Worm (Caenorhabditis elegans) whole organism, late embryonic: ENCODE results near the gene C31E10.5.

ENCODE experiments used
- C08G9.2 ChIP-seq: sonication (generic microtip); optimal IDR thresholded peaks from 2 replicates; lab custom pipeline; 2016; ENCODE audit warnings: mild to moderate bottlenecking, missing genetic modification characterization, moderate library complexity, missing compliant biosample characterization
- C38D4.7 ChIP-seq: fragments of 200-800 bp; sonication (Bioruptor generic); optimal IDR thresholded peaks from 2 replicates; lab custom pipeline; 2018; ENCODE audit warnings: mild to moderate bottlenecking, missing genetic modification characterization, moderate library complexity, missing compliant biosample characterization
- F13H6.1 ChIP-seq: sonication (generic microtip); optimal IDR thresholded peaks from 2 replicates; lab custom pipeline; 2016; ENCODE audit warnings: missing genetic modification characterization, missing compliant biosample characterization
- K02D7.2 ChIP-seq: sonication (generic microtip); optimal IDR thresholded peaks from 2 replicates; lab custom pipeline; 2017; ENCODE audit warnings: mild to moderate bottlenecking, missing genetic modification characterization, missing compliant biosample characterization
- ama-1 ChIP-seq: fragments of 150-350 bp; optimal IDR thresholded peaks from 2 replicates; lab custom pipeline; 2014
- ceh-14 ChIP-seq: sonication (generic microtip); optimal IDR thresholded peaks from 2 replicates; lab custom pipeline; 2016; ENCODE audit warnings: missing genotype, missing genetic modification characterization, missing compliant biosample characterization
- ceh-19 ChIP-seq: fragments of 200-800 bp; sonication (Bioruptor generic); optimal IDR thresholded peaks from 2 replicates; lab custom pipeline; 2018; ENCODE audit warnings: mild to moderate bottlenecking, missing genetic modification characterization, missing compliant biosample characterization
- ceh-2 ChIP-seq: sonication (generic microtip); optimal IDR thresholded peaks from 2 replicates; lab custom pipeline; 2016; ENCODE audit warnings: missing genotype, missing genetic modification characterization, missing compliant biosample characterization
- ceh-30 ChIP-seq: fragments of 150-350 bp; optimal IDR thresholded peaks from 2 replicates; lab custom pipeline; 2014; ENCODE audit warnings: missing biosample characterization, missing genetic modification characterization
- ceh-31 ChIP-seq: sonication (generic microtip); optimal IDR thresholded peaks from 2 replicates; lab custom pipeline; 2016; ENCODE audit warnings: missing genetic modification characterization, missing compliant biosample characterization
- ceh-34 ChIP-seq: sonication (generic microtip); optimal IDR thresholded peaks from 2 replicates; lab custom pipeline; 2016; ENCODE audit warnings: mild to moderate bottlenecking, missing genetic modification characterization, missing compliant biosample characterization
- ceh-48 ChIP-seq: sonication (generic microtip); optimal IDR thresholded peaks from 2 replicates; lab custom pipeline; 2016; ENCODE audit warnings: missing genetic modification characterization, inconsistent platforms, missing compliant biosample characterization
- ceh-6 ChIP-seq: fragments of 200-800 bp; sonication (Bioruptor generic); optimal IDR thresholded peaks from 2 replicates; lab custom pipeline; 2018; ENCODE audit warnings: mild to moderate bottlenecking, missing genetic modification characterization, missing compliant biosample characterization
- che-1 ChIP-seq: sonication (generic microtip); optimal IDR thresholded peaks from 2 replicates; lab custom pipeline; 2016; ENCODE audit warnings: mild to moderate bottlenecking, missing genetic modification characterization, missing compliant biosample characterization
- fax-1 ChIP-seq: sonication (generic microtip); optimal IDR thresholded peaks from 2 replicates; lab custom pipeline; 2016; ENCODE audit warnings: missing genotype, missing genetic modification characterization, missing compliant biosample characterization
- fkh-10 ChIP-seq: fragments of 150-350 bp; optimal IDR thresholded peaks from 2 replicates; lab custom pipeline; 2014; ENCODE audit warnings: missing biosample characterization, missing genetic modification reagents, missing genetic modification characterization
- hlh-13 ChIP-seq: fragments of 200-800 bp; sonication (Bioruptor generic); optimal IDR thresholded peaks from 2 replicates; lab custom pipeline; 2018; ENCODE audit warnings: mild to moderate bottlenecking, missing genetic modification characterization, missing compliant biosample characterization
- hlh-15 ChIP-seq: sonication (generic microtip); optimal IDR thresholded peaks from 2 replicates; lab custom pipeline; 2016; ENCODE audit warnings: missing genetic modification characterization, missing compliant biosample characterization
- hlh-8 ChIP-seq: sonication (generic microtip); optimal IDR thresholded peaks from 2 replicates; lab custom pipeline; 2016; ENCODE audit warnings: missing genotype, missing genetic modification characterization, missing compliant biosample characterization
- lim-6 ChIP-seq: sonication (generic microtip); optimal IDR thresholded peaks from 2 replicates; lab custom pipeline; 2016; ENCODE audit warnings: missing genetic modification characterization, missing compliant biosample characterization
- lin-11 ChIP-seq: fragments of 200-800 bp; sonication (Bioruptor generic); optimal IDR thresholded peaks from 2 replicates; lab custom pipeline; 2018; ENCODE audit warnings: mild to moderate bottlenecking, missing genetic modification characterization, missing compliant biosample characterization
- mec-3 ChIP-seq: sonication (generic microtip); optimal IDR thresholded peaks from 2 replicates; lab custom pipeline; 2016; ENCODE audit warnings: borderline replicate concordance, missing genetic modification characterization, missing compliant biosample characterization
- nhr-11 ChIP-seq: fragments of 150-350 bp; optimal IDR thresholded peaks from 2 replicates; lab custom pipeline; 2014; ENCODE audit warnings: missing biosample characterization, missing genetic modification characterization
- nhr-232 ChIP-seq: sonication (generic microtip); optimal IDR thresholded peaks from 2 replicates; lab custom pipeline; 2016; ENCODE audit warnings: missing genetic modification characterization, missing compliant biosample characterization
- npax-4 ChIP-seq: sonication (generic microtip); optimal IDR thresholded peaks from 2 replicates; lab custom pipeline; 2016; ENCODE audit warnings: missing genetic modification characterization, missing compliant biosample characterization
- odd-2 ChIP-seq: sonication (generic microtip); optimal IDR thresholded peaks from 2 replicates; lab custom pipeline; 2017; ENCODE audit warnings: antibody characterized with exemption, mild to moderate bottlenecking, missing genetic modification characterization, missing compliant biosample characterization
- pag-3 ChIP-seq: sonication (generic microtip); optimal IDR thresholded peaks from 2 replicates; lab custom pipeline; 2016; ENCODE audit warnings: missing compliant biosample characterization, missing genetic modification characterization, borderline replicate concordance
- pat-9 ChIP-seq: fragments of 200-800 bp; sonication (Bioruptor generic); optimal IDR thresholded peaks from 2 replicates; lab custom pipeline; 2018; ENCODE audit warnings: mild to moderate bottlenecking, missing genetic modification characterization, moderate library complexity, missing compliant biosample characterization
- pqm-1 ChIP-seq: sonication (generic microtip); optimal IDR thresholded peaks from 2 replicates; lab custom pipeline; 2016; ENCODE audit warnings: missing genetic modification characterization, missing compliant biosample characterization
- pros-1 ChIP-seq: fragments of 150-350 bp; optimal IDR thresholded peaks from 2 replicates; lab custom pipeline; 2014; ENCODE audit warnings: missing biosample characterization, missing genetic modification reagents, missing genetic modification characterization
- ref-2 ChIP-seq: sonication (generic microtip); optimal IDR thresholded peaks from 2 replicates; lab custom pipeline; 2016; ENCODE audit warnings: missing genetic modification characterization, missing compliant biosample characterization
- sox-2 ChIP-seq: fragments of 200-800 bp; sonication (Bioruptor generic); IDR thresholded peaks from 2 replicates; pipeline ENCODE4 v1.3.6; 2022; ENCODE audit warnings: missing genetic modification reagents, missing genetic modification characterization, missing compliant biosample characterization
- syd-9 ChIP-seq: sonication (generic microtip); optimal IDR thresholded peaks from 2 replicates; lab custom pipeline; 2016; ENCODE audit warnings: mild to moderate bottlenecking, missing genetic modification characterization, moderate library complexity, missing compliant biosample characterization
- tbx-2 ChIP-seq: sonication (generic microtip); optimal IDR thresholded peaks from 2 replicates; lab custom pipeline; 2016; ENCODE audit warnings: missing genetic modification characterization, missing compliant biosample characterization
- tbx-7 ChIP-seq: sonication (generic microtip); optimal IDR thresholded peaks from 2 replicates; lab custom pipeline; 2016; ENCODE audit warnings: missing genotype, missing genetic modification characterization, missing compliant biosample characterization
- ttx-3 ChIP-seq: sonication (generic microtip); optimal IDR thresholded peaks from 2 replicates; lab custom pipeline; 2016; ENCODE audit warnings: missing genetic modification reagents, missing genetic modification characterization, missing compliant biosample characterization
- unc-3 ChIP-seq, 2 experiments: fragments of 200-800 bp in 1 of 2; sonication (Bioruptor generic) in 1 of 2; sonication (generic microtip) in 1 of 2; conservative IDR thresholded peaks in 1 of 2; optimal IDR thresholded peaks in 1 of 2; 2 replicates each; pipeline versions ENCODE4 v1.3.6 to Lab custom; 2016 to 2022; ENCODE audit warnings: missing compliant biosample characterization in 2 of 2, missing genetic modification characterization in 2 of 2, missing genetic modification reagents in 1 of 2
- unc-42 ChIP-seq: sonication (generic microtip); optimal IDR thresholded peaks from 2 replicates; lab custom pipeline; 2016; ENCODE audit warnings: missing genotype, missing genetic modification characterization, missing compliant biosample characterization
- unc-86 ChIP-seq: sonication (generic microtip); optimal IDR thresholded peaks from 2 replicates; lab custom pipeline; 2016; ENCODE audit warnings: missing genetic modification characterization, missing compliant biosample characterization
- zip-5 ChIP-seq: sonication (generic microtip); optimal IDR thresholded peaks from 2 replicates; lab custom pipeline; 2016; ENCODE audit warnings: missing genetic modification characterization, missing compliant biosample characterization

The C31E10.5 gene

DNA sequence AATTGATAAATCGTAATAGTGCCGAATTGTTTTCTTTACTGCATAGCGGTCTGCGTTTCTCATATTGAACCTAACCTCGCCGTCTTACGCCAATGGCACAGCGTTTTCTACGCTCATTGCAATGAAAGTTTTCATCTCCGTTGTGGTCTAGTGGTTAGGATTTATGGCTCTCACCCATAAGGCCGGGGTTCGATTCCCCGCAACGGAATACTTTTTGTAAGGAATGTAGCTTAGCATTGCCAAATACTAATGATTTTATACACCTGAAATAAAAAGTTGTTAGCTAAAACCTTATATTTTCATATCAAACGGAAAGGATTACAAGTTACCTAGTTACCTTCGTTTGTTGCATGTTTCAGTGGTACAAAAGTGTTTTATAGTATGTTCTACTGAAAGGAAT is 20.2 kb upstream of the C31E10.5 start (continued):
- peak; percentile 80 for TF ChIP-seq C38D4.7 (GFP tag; lab: Kevin White, UChicago)
- TF ChIP-seq ama-1 (lab: Kevin White, UChicago), result no peak
- TF ChIP-seq ceh-31 (tag; lab: Kevin White, UChicago), result peak; percentile 64
- peak; percentile 52 for TF ChIP-seq unc-42 (tag; lab: Kevin White, UChicago)
- TF ChIP-seq ceh-34 (tag; lab: Kevin White, UChicago), result peak; percentile 70
- peak; percentile 78 for TF ChIP-seq unc-3 (GFP tag; conservative IDR thresholded peaks at IDR 0.05; lab: Robert Waterston, UW)
- TF ChIP-seq unc-3 (tag; optimal IDR thresholded peaks at IDR 0.05; lab: Kevin White, UChicago), result peak; percentile 78
- TF ChIP-seq syd-9 (tag; lab: Kevin White, UChicago), result peak; percentile 74
- peak; percentile 78 for TF ChIP-seq tbx-2
- peak; percentile 65 for TF ChIP-seq ceh-30
- TF ChIP-seq ceh-48 (tag; lab: Kevin White, UChicago), result peak; percentile 60
- TF ChIP-seq pag-3 (tag; lab: Kevin White, UChicago), result peak; percentile 63
- peak; percentile 71 for TF ChIP-seq lim-6
- peak; percentile 31 for TF ChIP-seq tbx-7 (tag; lab: Kevin White, UChicago)
- TF ChIP-seq unc-86 (tag; lab: Kevin White, UChicago), result peak; percentile 73
- no peak for TF ChIP-seq hlh-8 (tag; lab: Kevin White, UChicago)
- peak; percentile 90 for TF ChIP-seq ceh-14 (tag; lab: Kevin White, UChicago)
- peak; percentile 81 for TF ChIP-seq che-1 (tag; lab: Kevin White, UChicago)
- TF ChIP-seq mec-3 (tag; lab: Kevin White, UChicago), result no peak
- TF ChIP-seq pros-1 (tag; lab: Kevin White, UChicago), result no peak
- TF ChIP-seq fax-1 (tag; lab: Kevin White, UChicago), result peak; percentile 62
- peak; percentile 39 for TF ChIP-seq hlh-15 (tag; lab: Kevin White, UChicago)
- TF ChIP-seq pqm-1 (tag; lab: Kevin White, UChicago), result no peak
- no peak for TF ChIP-seq fkh-10
- TF ChIP-seq lin-11 (tag; lab: Kevin White, UChicago), result peak; percentile 72
- peak; percentile 64 for TF ChIP-seq pat-9 (tag; lab: Kevin White, UChicago)
- peak; percentile 78 for TF ChIP-seq ceh-2
- TF ChIP-seq zip-5 (tag; lab: Kevin White, UChicago), result peak; percentile 39
- TF ChIP-seq, all 69 proteins: peak for 55

DNA sequence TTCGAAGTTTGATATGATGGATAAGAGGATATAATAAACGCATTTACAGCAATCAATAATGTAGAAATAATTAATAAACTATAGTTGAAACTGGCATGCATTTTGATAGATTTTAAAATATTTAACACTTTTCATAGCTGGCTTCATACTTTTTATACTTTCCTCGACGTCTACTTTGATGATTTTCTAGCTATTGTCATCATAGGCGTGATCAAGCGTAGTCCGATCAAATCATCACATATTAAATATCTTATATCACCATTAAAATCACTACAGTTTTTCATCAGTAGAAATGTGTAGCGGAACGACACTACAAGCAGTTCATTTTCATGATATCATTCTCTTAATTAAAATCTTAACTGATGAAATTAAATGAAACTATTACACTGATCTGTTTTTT is 19.7 kb upstream of the C31E10.5 start, which contains the start of gene C04C11.25:
C04C11.25 (minus strand) TSS at position 101 of the 400 bp plus-strand sequence.
- TF ChIP-seq syd-9 (tag; lab: Kevin White, UChicago), result no peak
- TF ChIP-seq C08G9.2 (tag; lab: Kevin White, UChicago), result no peak
- no peak for TF ChIP-seq nhr-11
- no peak for TF ChIP-seq pag-3 (tag; lab: Kevin White, UChicago)
- no peak for TF ChIP-seq hlh-8 (tag; lab: Kevin White, UChicago)
- TF ChIP-seq ceh-34 (tag; lab: Kevin White, UChicago), result no peak
- TF ChIP-seq npax-4 (tag; lab: Kevin White, UChicago), result no peak
- TF ChIP-seq sox-2 (GFP tag; lab: Robert Waterston, UW), result no peak
- no peak for TF ChIP-seq ceh-31 (tag; lab: Kevin White, UChicago)
- TF ChIP-seq hlh-13 (GFP tag; lab: Kevin White, UChicago), result no peak
- no peak for TF ChIP-seq F13H6.1 (tag; lab: Kevin White, UChicago)
- no peak for TF ChIP-seq ceh-19 (GFP tag; lab: Kevin White, UChicago)
- no peak for TF ChIP-seq pqm-1 (tag; lab: Kevin White, UChicago)

DNA sequence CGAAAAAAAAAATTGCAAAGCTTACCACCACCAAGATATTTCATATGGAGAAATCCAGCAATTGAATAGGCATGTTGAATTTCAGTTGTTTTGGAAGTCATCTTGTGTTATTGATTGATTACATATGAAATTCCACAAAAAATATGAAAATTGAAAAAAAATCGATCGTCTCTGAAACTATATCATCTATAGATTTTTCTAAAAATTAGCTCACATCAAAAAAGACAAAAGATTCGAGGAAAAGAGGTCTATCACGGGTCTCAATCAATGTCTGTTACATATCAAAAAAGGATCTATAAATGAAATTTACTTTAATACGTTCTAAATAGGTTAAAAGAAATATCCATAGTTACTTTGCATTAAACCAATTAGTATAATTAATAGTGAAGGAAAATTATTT is 16.8 kb upstream of the C31E10.5 start, which contains the start of gene tbc-19:
tbc-19 (minus strand) TSS at position 101 of the 400 bp plus-strand sequence.
- TF ChIP-seq nhr-232 (tag; lab: Kevin White, UChicago), result no peak
- no peak for TF ChIP-seq ceh-6 (GFP tag; lab: Kevin White, UChicago)
- no peak for TF ChIP-seq odd-2
- TF ChIP-seq unc-86 (tag; lab: Kevin White, UChicago), result no peak
- no peak for TF ChIP-seq pqm-1 (tag; lab: Kevin White, UChicago)
- no peak for TF ChIP-seq K02D7.2
- TF ChIP-seq ttx-3, result no peak
- TF ChIP-seq nhr-11, result no peak
- TF ChIP-seq ref-2 (tag; lab: Kevin White, UChicago), result no peak
- no peak for TF ChIP-seq sox-2 (GFP tag; lab: Robert Waterston, UW)
- no peak for TF ChIP-seq ceh-34 (tag; lab: Kevin White, UChicago)
- no peak for TF ChIP-seq ama-1 (lab: Kevin White, UChicago)
